Worm (Caenorhabditis elegans) whole organism, L1 larva: ENCODE results near the gene W08E12.8.

ENCODE experiments used
- C04F5.9 ChIP-seq: sonication (generic microtip); optimal IDR thresholded peaks from 2 replicates; lab custom pipeline; 2016; ENCODE audit warnings: missing genetic modification characterization, missing compliant biosample characterization
- F16B12.6 ChIP-seq: fragments of 150-350 bp; optimal IDR thresholded peaks from 2 replicates; lab custom pipeline; 2014; ENCODE audit warnings: missing biosample characterization, missing genetic modification characterization
- ceh-8 ChIP-seq: fragments of 200-800 bp; sonication (Bioruptor generic); optimal IDR thresholded peaks from 2 replicates; lab custom pipeline; 2018; ENCODE audit warnings: mild to moderate bottlenecking, missing genetic modification characterization, moderate library complexity, missing compliant biosample characterization
- ceh-88 ChIP-seq: fragments of 200-800 bp; sonication (Bioruptor generic); IDR thresholded peaks from 2 replicates; pipeline ENCODE4 v1.3.6; 2022; ENCODE audit warnings: missing genetic modification characterization, missing compliant biosample characterization
- dpl-1 ChIP-seq, 3 experiments: fragments of 150-350 bp in 2 of 3; sonication (generic microtip) in 1 of 3; optimal IDR thresholded peaks; 2 replicates each; lab custom pipeline; 2014 to 2017; ENCODE audit warnings: missing biosample characterization in 3 of 3, missing genetic modification characterization in 3 of 3, missing genetic modification reagents in 3 of 3
- dsc-1 ChIP-seq: sonication (generic microtip); optimal IDR thresholded peaks from 2 replicates; lab custom pipeline; 2016; ENCODE audit warnings: mild to moderate bottlenecking, missing genetic modification characterization, missing compliant biosample characterization
- efl-1 ChIP-seq, 4 experiments: fragments of 150-350 bp; optimal IDR thresholded peaks in 3 of 4; peaks in 1 of 4; 1 replicate in 1 of 4; 2 replicates in 3 of 4; lab custom pipeline; 2014; ENCODE audit warnings: missing biosample characterization in 2 of 4, missing genetic modification characterization in 2 of 4, missing genetic modification reagents in 2 of 4
- egl-13 ChIP-seq: sonication (generic microtip); optimal IDR thresholded peaks from 2 replicates; lab custom pipeline; 2016; ENCODE audit warnings: missing genotype, missing genetic modification reagents, missing genetic modification characterization, missing compliant biosample characterization
- elt-3 ChIP-seq, 6 experiments: fragments of 150-350 bp in 1 of 6; sonication (generic microtip); optimal IDR thresholded peaks; 2 replicates each; lab custom pipeline; 2017 to 2018; ENCODE audit warnings: missing biosample characterization in 6 of 6, missing genetic modification characterization in 6 of 6, inconsistent platforms in 1 of 6
- fkh-8 ChIP-seq: sonication (generic microtip); optimal IDR thresholded peaks from 2 replicates; lab custom pipeline; 2016; ENCODE audit warnings: mild to moderate bottlenecking, missing genetic modification characterization, missing compliant biosample characterization
- grh-1 ChIP-seq: fragments of 200-800 bp; sonication (Bioruptor generic); IDR thresholded peaks from 2 replicates; pipeline ENCODE4 v1.3.6; 2022; ENCODE audit warnings: missing genetic modification reagents, missing genetic modification characterization, missing compliant biosample characterization
- irx-1 ChIP-seq: sonication (generic microtip); optimal IDR thresholded peaks from 2 replicates; lab custom pipeline; 2016; ENCODE audit warnings: missing genetic modification characterization, missing compliant biosample characterization
- isw-1 ChIP-seq: fragments of 200-800 bp; sonication (Bioruptor generic); IDR thresholded peaks from 2 replicates; pipeline ENCODE4 v1.3.6; 2022; ENCODE audit warnings: missing genetic modification characterization, missing compliant biosample characterization
- lin-13 ChIP-seq: fragments of 150-350 bp; optimal IDR thresholded peaks from 2 replicates; lab custom pipeline; 2014; ENCODE audit warnings: missing biosample characterization, missing genetic modification reagents, missing genetic modification characterization
- lin-14 ChIP-seq: fragments of 200-800 bp; sonication (Bioruptor generic); optimal IDR thresholded peaks from 2 replicates; lab custom pipeline; 2018; ENCODE audit warnings: mild to moderate bottlenecking, missing genetic modification characterization, moderate library complexity, missing compliant biosample characterization
- lin-15B ChIP-seq: fragments of 150-350 bp; sonication (generic microtip); optimal IDR thresholded peaks from 3 replicates; lab custom pipeline; 2014; ENCODE audit warnings: missing biosample characterization, missing genetic modification characterization
- lin-35 ChIP-seq, 2 experiments: fragments of 150-350 bp; optimal IDR thresholded peaks; 2 replicates each; lab custom pipeline; 2014; ENCODE audit warnings: missing biosample characterization in 2 of 2, missing genetic modification characterization in 2 of 2, missing genetic modification reagents in 2 of 2
- lir-3 ChIP-seq: sonication (generic microtip); optimal IDR thresholded peaks from 2 replicates; lab custom pipeline; 2016; ENCODE audit warnings: mild to moderate bottlenecking, missing genetic modification characterization, moderate library complexity, missing compliant biosample characterization; ENCODE audit not compliant: poor library complexity
- lsy-2 ChIP-seq, 2 experiments: fragments of 150-350 bp; optimal IDR thresholded peaks; 2 replicates each; lab custom pipeline; 2014; ENCODE audit warnings: missing biosample characterization in 2 of 2, missing genetic modification characterization in 2 of 2
- mab-9 ChIP-seq: fragments of 200-800 bp; sonication (Bioruptor generic); IDR thresholded peaks from 2 replicates; pipeline ENCODE4 v1.3.6; 2022; ENCODE audit warnings: missing genetic modification reagents, missing genetic modification characterization, missing compliant biosample characterization
- mdl-1 ChIP-seq, 2 experiments: fragments of 150-350 bp; optimal IDR thresholded peaks; 2 replicates each; lab custom pipeline; 2014 to 2017; ENCODE audit warnings: missing biosample characterization in 2 of 2, missing genetic modification characterization in 2 of 2, inconsistent platforms in 1 of 2
- nhr-19 ChIP-seq: fragments of 200-800 bp; sonication (Bioruptor generic); conservative IDR thresholded peaks from 2 replicates; pipeline ENCODE4 v1.3.6; 2022; ENCODE audit warnings: missing genetic modification characterization, missing compliant biosample characterization
- nhr-20 ChIP-seq: sonication (generic microtip); optimal IDR thresholded peaks from 2 replicates; lab custom pipeline; 2016; ENCODE audit warnings: mild to moderate bottlenecking, missing genetic modification characterization, missing compliant biosample characterization
- nhr-47 ChIP-seq: sonication (generic microtip); optimal IDR thresholded peaks from 2 replicates; lab custom pipeline; 2016; ENCODE audit warnings: mild to moderate bottlenecking, missing genetic modification characterization, moderate library complexity, missing compliant biosample characterization
- nhr-71 ChIP-seq: sonication (generic microtip); optimal IDR thresholded peaks from 2 replicates; lab custom pipeline; 2016; ENCODE audit warnings: mild to moderate bottlenecking, missing genetic modification characterization, moderate library complexity, missing compliant biosample characterization
- nhr-85 ChIP-seq: sonication (generic microtip); peaks from one replicate; lab custom pipeline; 2016; ENCODE audit warnings: missing genetic modification characterization, inconsistent platforms, missing compliant biosample characterization
- nhr-90 ChIP-seq: sonication (generic microtip); optimal IDR thresholded peaks from 2 replicates; lab custom pipeline; 2016; ENCODE audit warnings: mild to moderate bottlenecking, missing genetic modification characterization, missing compliant biosample characterization; ENCODE audit not compliant: poor library complexity
- pax-3 ChIP-seq: fragments of 200-800 bp; sonication (Bioruptor generic); optimal IDR thresholded peaks from 2 replicates; lab custom pipeline; 2018; ENCODE audit warnings: mild to moderate bottlenecking, missing genetic modification characterization, moderate library complexity, missing compliant biosample characterization
- rnt-1 ChIP-seq: sonication (generic microtip); optimal IDR thresholded peaks from 2 replicates; lab custom pipeline; 2016; ENCODE audit warnings: mild to moderate bottlenecking, missing genetic modification characterization, moderate library complexity, missing compliant biosample characterization
- snu-23 ChIP-seq: sonication (generic microtip); optimal IDR thresholded peaks from 2 replicates; lab custom pipeline; 2016; ENCODE audit warnings: missing genetic modification characterization, missing compliant biosample characterization
- swsn-7 ChIP-seq: sonication (generic microtip); optimal IDR thresholded peaks from 2 replicates; lab custom pipeline; 2016; ENCODE audit warnings: missing genetic modification characterization, missing compliant biosample characterization
- tbx-2 ChIP-seq: sonication (generic microtip); optimal IDR thresholded peaks from 2 replicates; lab custom pipeline; 2016; ENCODE audit warnings: missing genetic modification characterization, missing compliant biosample characterization
- unc-86 ChIP-seq: sonication (generic microtip); optimal IDR thresholded peaks from 2 replicates; lab custom pipeline; 2016; ENCODE audit warnings: missing genetic modification characterization, missing compliant biosample characterization
- unc-98 ChIP-seq: fragments of 200-800 bp; sonication (Bioruptor generic); IDR thresholded peaks from 2 replicates; pipeline ENCODE4 v1.3.6; 2022; ENCODE audit warnings: missing genetic modification characterization, missing compliant biosample characterization
- xbp-1 ChIP-seq: sonication (generic microtip); optimal IDR thresholded peaks from 2 replicates; lab custom pipeline; 2016; ENCODE audit warnings: missing genetic modification characterization, missing compliant biosample characterization
- zip-4 ChIP-seq: fragments of 200-800 bp; sonication (Bioruptor generic); optimal IDR thresholded peaks from 2 replicates; lab custom pipeline; 2018; ENCODE audit warnings: mild to moderate bottlenecking, missing genetic modification characterization, moderate library complexity, missing compliant biosample characterization
- ztf-11 ChIP-seq, 2 experiments: sonication (generic microtip); optimal IDR thresholded peaks; 2 replicates each; lab custom pipeline; 2016 to 2017; ENCODE audit warnings: missing genetic modification characterization in 2 of 2, missing biosample characterization in 1 of 2, missing compliant biosample characterization in 1 of 2
- ztf-4 ChIP-seq: fragments of 150-350 bp; optimal IDR thresholded peaks from 2 replicates; lab custom pipeline; 2014; ENCODE audit warnings: missing biosample characterization, missing genetic modification characterization

Gene W08E12.8

DNA sequence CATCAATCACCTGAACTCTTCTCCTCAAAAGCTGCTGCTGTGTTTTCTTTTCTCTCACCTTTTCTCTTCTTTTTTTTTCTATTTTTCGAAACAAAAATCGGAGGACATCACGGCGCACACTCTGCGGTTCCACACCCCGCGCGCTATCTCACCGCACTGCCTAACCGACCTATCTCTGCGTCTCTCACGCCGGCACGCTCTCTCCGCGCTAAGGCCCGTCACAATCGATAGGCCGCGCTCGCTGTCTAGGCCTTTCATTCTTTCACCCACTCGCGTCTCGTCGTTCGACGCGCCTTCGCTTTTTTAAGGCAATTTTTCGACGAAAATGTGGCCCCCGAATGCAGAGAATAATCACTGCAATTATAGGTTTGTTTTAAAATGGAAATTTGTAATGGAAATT lies 19.1 kb downstream of the W08E12.8 start, which contains the start of gene zip-11 (continued):
- no peak for TF ChIP-seq ztf-4

DNA sequence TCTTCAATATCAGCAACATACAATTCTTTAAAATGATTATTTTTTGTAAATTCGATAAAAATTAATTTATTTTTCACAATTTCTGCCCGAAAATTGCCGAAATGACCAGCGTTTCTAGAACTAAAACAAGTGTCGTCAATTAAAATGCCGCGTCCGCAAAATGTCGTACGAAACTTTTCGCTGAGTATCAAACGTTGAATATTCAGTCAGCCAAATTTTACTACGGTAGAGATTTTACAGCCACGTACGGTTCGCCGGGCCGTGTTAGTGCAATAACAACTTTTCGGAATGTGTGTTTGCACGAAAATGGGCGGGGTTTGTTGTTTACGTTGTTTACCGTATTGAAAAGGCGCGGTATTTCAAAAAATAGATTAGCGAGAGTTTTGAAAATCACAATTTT lies 21.1 kb downstream of the W08E12.8 start:
- TF ChIP-seq unc-98 (GFP tag; lab: Robert Waterston, UW) = peak; percentile 45; the same call in 1 of the 2 replicates
- TF ChIP-seq nhr-71 (tag; lab: Kevin White, UChicago) = peak; percentile 81
- TF ChIP-seq nhr-47 (tag; lab: Kevin White, UChicago) = peak; percentile 84
- TF ChIP-seq nhr-19 (GFP tag; lab: Robert Waterston, UW) = peak; percentile 97
- peak; percentile 23 for TF ChIP-seq fkh-8
- TF ChIP-seq pax-3 = peak; percentile 37
- peak; percentile 69 for TF ChIP-seq snu-23 (GFP tag; lab: Kevin White, UChicago)
- TF ChIP-seq mab-9 (GFP tag; lab: Robert Waterston, UW) = peak; percentile 92
- TF ChIP-seq irx-1 (tag; lab: Kevin White, UChicago) = peak; percentile 53
- TF ChIP-seq efl-1 (optimal IDR thresholded peaks at IDR 0.05; lab: Kevin White, UChicago) = peak; percentile 69 to 76
- peak; percentile 56 to 97 for TF ChIP-seq efl-1 (GFP tag; optimal IDR thresholded peaks at IDR 0.05 in 1 of 2; lab: Kevin White, UChicago)
- TF ChIP-seq dpl-1 (GFP tag; optimal IDR thresholded peaks at IDR 0.05; lab: Kevin White, UChicago) = peak; percentile 49 to 72 (median 63)
- peak; percentile 58 for TF ChIP-seq lir-3
- peak; percentile 91 for TF ChIP-seq nhr-85 (tag; lab: Kevin White, UChicago)
- peak; percentile 61 for TF ChIP-seq swsn-7
- peak; percentile 63 for TF ChIP-seq xbp-1
- peak; percentile 74 for TF ChIP-seq lin-14 (GFP tag; lab: Kevin White, UChicago)
- TF ChIP-seq isw-1 (GFP tag; lab: Robert Waterston, UW) = peak; percentile 88
- peak; percentile 28 for TF ChIP-seq zip-4 (GFP tag; lab: Kevin White, UChicago)
- peak; percentile 98 for TF ChIP-seq grh-1
- peak; percentile 34 for TF ChIP-seq ceh-8 (GFP tag; lab: Kevin White, UChicago)
- TF ChIP-seq nhr-20 (tag; lab: Kevin White, UChicago) = peak; percentile 66
- TF ChIP-seq C04F5.9 = peak; percentile 59
- peak; percentile 41 for TF ChIP-seq lin-15B (tag; lab: Kevin White, UChicago)
- TF ChIP-seq mdl-1 (tag; optimal IDR thresholded peaks at IDR 0.05; lab: Kevin White, UChicago) = peak in 1 of 2 experiments; percentile 7
- peak; percentile 10 for TF ChIP-seq egl-13
- TF ChIP-seq rnt-1 = peak; percentile 55
- peak; percentile 88 to 92 for TF ChIP-seq lsy-2 (tag; optimal IDR thresholded peaks at IDR 0.05; lab: Kevin White, UChicago)
- TF ChIP-seq dsc-1 = peak; percentile 46
- TF ChIP-seq elt-3 (tag; optimal IDR thresholded peaks at IDR 0.05; lab: Kevin White, UChicago) = peak in 1 of 6 experiments; percentile 8
- TF ChIP-seq unc-86 (tag; lab: Kevin White, UChicago) = peak; percentile 33
- peak in 1 of 2 experiments; percentile 1 for TF ChIP-seq ztf-11 (tag; optimal IDR thresholded peaks at IDR 0.05; lab: Kevin White, UChicago)
- TF ChIP-seq tbx-2 (tag; lab: Kevin White, UChicago) = peak; percentile 66
- peak; percentile 3 for TF ChIP-seq lin-13 (GFP tag; lab: Kevin White, UChicago)
- TF ChIP-seq ceh-88 (GFP tag; lab: Robert Waterston, UW) = peak; percentile 91
- TF ChIP-seq lin-35 (GFP tag; optimal IDR thresholded peaks at IDR 0.05; lab: Kevin White, UChicago) = peak; percentile 1 to 70
- peak; percentile 70 for TF ChIP-seq F16B12.6
- TF ChIP-seq nhr-90 (tag; lab: Kevin White, UChicago) = peak; percentile 78

DNA sequence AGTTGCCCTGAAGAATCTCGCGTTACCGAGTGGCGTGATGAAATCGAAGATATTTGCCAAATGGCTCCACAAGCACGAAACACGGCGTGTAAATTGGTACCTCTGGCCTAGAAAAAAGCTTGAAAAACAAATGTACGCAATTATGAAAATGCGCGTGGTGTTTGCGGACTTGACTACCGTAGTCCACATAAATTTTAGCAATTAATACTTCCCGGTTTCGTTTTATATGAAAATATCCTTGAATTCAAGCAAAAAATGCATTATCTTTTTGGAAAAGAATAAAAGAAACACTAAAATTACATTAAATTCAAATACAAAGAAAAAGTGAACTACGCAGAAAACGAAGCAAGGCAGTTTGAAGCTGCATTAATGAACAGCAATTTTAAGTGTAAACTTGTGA lies 21.9 kb downstream of the W08E12.8 start:
- TF ChIP-seq lsy-2 (tag; optimal IDR thresholded peaks at IDR 0.05; lab: Kevin White, UChicago) = peak in 1 of 2 experiments; percentile 56
